Fruit fly (Drosophila melanogaster) whole organism, embryonic: ENCODE measurements around the gene RpL36.

Experiments used
- BEAF-32 ChIP-seq: fragments of 200-800 bp; sonication (Bioruptor generic); optimal IDR thresholded peaks from 3 replicates; lab custom pipeline; 2017; ENCODE audit warnings: missing biosample characterization, missing genetic modification characterization, mild to moderate bottlenecking, moderate library complexity, missing genetic modification reagents
- CG10274 ChIP-seq: fragments of 200-800 bp; sonication (Bioruptor generic); optimal IDR thresholded peaks from 3 replicates; lab custom pipeline; 2017; ENCODE audit warnings: missing biosample characterization, mild to moderate bottlenecking, missing genetic modification characterization
- CG10543 ChIP-seq: fragments of 200-800 bp; sonication (Bioruptor generic); optimal IDR thresholded peaks from 3 replicates; lab custom pipeline; 2017; ENCODE audit warnings: missing biosample characterization, mild to moderate bottlenecking, missing genetic modification characterization, moderate library complexity
- CG10959 ChIP-seq: fragments of 200-800 bp; sonication (Bioruptor generic); IDR thresholded peaks from 2 replicates; pipeline ENCODE4 v1.3.6; 2022; ENCODE audit warnings: missing biosample characterization, missing genetic modification characterization
- CG10979 ChIP-seq: fragments of 200-800 bp; sonication (Bioruptor generic); optimal IDR thresholded peaks from 2 replicates; lab custom pipeline; 2018; ENCODE audit warnings: missing biosample characterization, mild to moderate bottlenecking, missing genetic modification characterization, moderate library complexity
- CG12659 ChIP-seq: fragments of 200-800 bp; sonication (Bioruptor generic); optimal IDR thresholded peaks from 3 replicates; lab custom pipeline; 2017; ENCODE audit warnings: mild to moderate bottlenecking, missing biosample characterization, missing genetic modification reagents, missing genetic modification characterization
- CG12942 ChIP-seq: fragments of 200-800 bp; sonication (Bioruptor generic); optimal IDR thresholded peaks from 3 replicates; lab custom pipeline; 2016; ENCODE audit warnings: missing biosample characterization, missing genetic modification characterization
- CG13775 ChIP-seq: fragments of 200-800 bp; sonication (Bioruptor generic); optimal IDR thresholded peaks from 3 replicates; lab custom pipeline; 2017; ENCODE audit warnings: missing biosample characterization, mild to moderate bottlenecking, missing genetic modification characterization
- CG14860 ChIP-seq: fragments of 200-800 bp; sonication (Bioruptor generic); IDR thresholded peaks from 3 replicates; pipeline ENCODE4 v1.3.6; 2022; ENCODE audit warnings: missing biosample characterization, missing genetic modification characterization; ENCODE audit not compliant: partially characterized antibody
- CG15011 ChIP-seq: fragments of 200-800 bp; sonication (Bioruptor generic); optimal IDR thresholded peaks from 3 replicates; lab custom pipeline; 2018; ENCODE audit warnings: missing biosample characterization, mild to moderate bottlenecking, missing genetic modification characterization
- CG15696 ChIP-seq: fragments of 200-800 bp; sonication (Bioruptor generic); optimal IDR thresholded peaks from 2 replicates; lab custom pipeline; 2019; ENCODE audit warnings: missing biosample characterization, mild to moderate bottlenecking, missing genetic modification characterization, moderate library complexity
- CG18011 ChIP-seq: fragments of 200-800 bp; sonication (Bioruptor generic); optimal IDR thresholded peaks from 2 replicates; lab custom pipeline; 2017; ENCODE audit warnings: missing biosample characterization, missing genetic modification characterization, mild to moderate bottlenecking, moderate library complexity, missing genotype
- CG3407 ChIP-seq: fragments of 200-800 bp; sonication (Bioruptor generic); optimal IDR thresholded peaks from 2 replicates; lab custom pipeline; 2018; ENCODE audit warnings: missing biosample characterization, mild to moderate bottlenecking, missing genetic modification characterization
- CG34376 ChIP-seq: fragments of 200-800 bp; sonication (Bioruptor generic); optimal IDR thresholded peaks from 2 replicates; lab custom pipeline; 2018; ENCODE audit warnings: missing biosample characterization, mild to moderate bottlenecking, missing genetic modification characterization
- CG3838 ChIP-seq: fragments of 200-800 bp; sonication (Bioruptor generic); optimal IDR thresholded peaks from 3 replicates; lab custom pipeline; 2016; ENCODE audit warnings: missing biosample characterization, missing genetic modification characterization
- CG4617 ChIP-seq: fragments of 200-800 bp; sonication (Bioruptor generic); optimal IDR thresholded peaks from 3 replicates; lab custom pipeline; 2016; ENCODE audit warnings: missing biosample characterization, missing genetic modification characterization, borderline replicate concordance
- CG8089 ChIP-seq: fragments of 200-800 bp; sonication (Bioruptor generic); optimal IDR thresholded peaks from 3 replicates; lab custom pipeline; 2016; ENCODE audit warnings: missing biosample characterization, missing genetic modification characterization
- CG8290 ChIP-seq, 3 experiments: fragments of 200-800 bp; sonication (Bioruptor generic); optimal IDR thresholded peaks; 2 replicates each; lab custom pipeline; 2016 to 2019; ENCODE audit warnings: missing biosample characterization in 3 of 3, missing genetic modification characterization in 3 of 3, mild to moderate bottlenecking in 2 of 3, moderate library complexity in 1 of 3
- CG8388 ChIP-seq: fragments of 200-800 bp; sonication (Bioruptor generic); optimal IDR thresholded peaks from 2 replicates; lab custom pipeline; 2019; ENCODE audit warnings: missing biosample characterization, mild to moderate bottlenecking, missing genetic modification characterization, moderate library complexity
- Dbx ChIP-seq: fragments of 200-800 bp; sonication (Bioruptor generic); IDR thresholded peaks from 3 replicates; pipeline ENCODE4 v1.3.6; 2022; ENCODE audit warnings: missing biosample characterization, missing genetic modification characterization
- Dek ChIP-seq: fragments of 200-800 bp; sonication (Bioruptor generic); optimal IDR thresholded peaks from 3 replicates; lab custom pipeline; 2019; ENCODE audit warnings: missing biosample characterization, mild to moderate bottlenecking, missing genetic modification characterization, moderate library complexity
- Dip2 ChIP-seq: fragments of 200-800 bp; sonication (Bioruptor generic); IDR thresholded peaks from 2 replicates; pipeline ENCODE4 v1.3.6; 2022; ENCODE audit warnings: missing biosample characterization, missing genetic modification characterization
- Dip3 ChIP-seq: fragments of 200-800 bp; sonication (Bioruptor generic); optimal IDR thresholded peaks from 3 replicates; lab custom pipeline; 2016; ENCODE audit warnings: missing biosample characterization, missing genetic modification characterization
- Ets97D ChIP-seq: fragments of 200-800 bp; sonication (Bioruptor generic); optimal IDR thresholded peaks from 3 replicates; lab custom pipeline; 2016; ENCODE audit warnings: missing biosample characterization, missing genetic modification characterization
- Hey ChIP-seq: fragments of 200-800 bp; sonication (Bioruptor generic); optimal IDR thresholded peaks from 3 replicates; lab custom pipeline; 2018; ENCODE audit warnings: missing biosample characterization, mild to moderate bottlenecking, missing genetic modification characterization
- Hr39 ChIP-seq: fragments of >200 bp; optimal IDR thresholded peaks from 2 replicates; lab custom pipeline; 2017
- Myb ChIP-seq: fragments of 200-800 bp; sonication (Bioruptor generic); optimal IDR thresholded peaks from 2 replicates; lab custom pipeline; 2016; ENCODE audit warnings: missing biosample characterization, missing genetic modification characterization
- Nf-YC ChIP-seq: fragments of 200-800 bp; optimal IDR thresholded peaks from 3 replicates; lab custom pipeline; 2019; ENCODE audit warnings: missing biosample characterization, mild to moderate bottlenecking, missing genetic modification characterization, moderate library complexity
- Ravus ChIP-seq: fragments of 200-800 bp; sonication (Bioruptor generic); IDR thresholded peaks from 2 replicates; pipeline ENCODE4 v1.3.6; 2022; ENCODE audit warnings: missing biosample characterization, missing genetic modification characterization
- Vsx1 ChIP-seq: fragments of 200-800 bp; sonication (Bioruptor generic); optimal IDR thresholded peaks from 2 replicates; lab custom pipeline; 2017; ENCODE audit warnings: missing biosample characterization, mild to moderate bottlenecking, missing genetic modification characterization, missing genetic modification reagents
- ab ChIP-seq: fragments of 200-800 bp; sonication (Bioruptor generic); optimal IDR thresholded peaks from 2 replicates; lab custom pipeline; 2016; ENCODE audit warnings: missing biosample characterization, missing genetic modification characterization
- abd-A ChIP-seq: fragments of 200-800 bp; sonication (Bioruptor generic); optimal IDR thresholded peaks from 3 replicates; lab custom pipeline; 2019; ENCODE audit warnings: missing biosample characterization, mild to moderate bottlenecking, missing genetic modification characterization, moderate library complexity
- ac ChIP-seq: fragments of 200-800 bp; sonication (Bioruptor generic); optimal IDR thresholded peaks from 3 replicates; lab custom pipeline; 2017; ENCODE audit warnings: missing biosample characterization, mild to moderate bottlenecking, missing genetic modification characterization
- ap ChIP-seq: fragments of 200-800 bp; sonication (Bioruptor generic); IDR thresholded peaks from 2 replicates; pipeline ENCODE4 v1.3.6; 2022; ENCODE audit warnings: missing biosample characterization, missing genetic modification characterization
- chinmo ChIP-seq: fragments of 200-800 bp; sonication (Bioruptor generic); IDR thresholded peaks from 4 replicates; pipeline ENCODE4 v1.3.6; 2022; ENCODE audit warnings: missing biosample characterization, missing genetic modification characterization; ENCODE audit not compliant: partially characterized antibody
- chn ChIP-seq: fragments of 200-800 bp; sonication (Bioruptor generic); optimal IDR thresholded peaks from 2 replicates; lab custom pipeline; 2016; ENCODE audit warnings: missing biosample characterization, missing genetic modification characterization
- da ChIP-seq: fragments of 200-800 bp; sonication (Bioruptor generic); optimal IDR thresholded peaks from 2 replicates; lab custom pipeline; 2016; ENCODE audit warnings: missing biosample characterization, missing genetic modification characterization
- danr ChIP-seq: fragments of 200-800 bp; sonication (Bioruptor generic); IDR thresholded peaks from 2 replicates; pipeline ENCODE4 v1.3.6; 2022; ENCODE audit warnings: missing biosample characterization, missing genetic modification characterization
- fd96Cb ChIP-seq: fragments of 200-800 bp; sonication (Bioruptor generic); optimal IDR thresholded peaks from 2 replicates; lab custom pipeline; 2018; ENCODE audit warnings: missing biosample characterization, mild to moderate bottlenecking, missing genetic modification characterization, moderate library complexity
- ftz-f1 ChIP-seq: fragments of 200-800 bp; sonication (Bioruptor generic); optimal IDR thresholded peaks from 2 replicates; lab custom pipeline; 2016; ENCODE audit warnings: missing biosample characterization, missing genetic modification characterization
- insv ChIP-seq, 2 experiments: fragments of 200-800 bp; sonication (Bioruptor generic); optimal IDR thresholded peaks; 3 replicates each; lab custom pipeline; 2016 to 2018; ENCODE audit warnings: missing biosample characterization in 2 of 2, missing genetic modification characterization in 2 of 2
- klu ChIP-seq: fragments of 200-800 bp; sonication (Bioruptor generic); IDR thresholded peaks from 2 replicates; pipeline ENCODE4 v1.3.6; 2022; ENCODE audit warnings: missing biosample characterization, missing genetic modification characterization
- mam ChIP-seq: fragments of 200-800 bp; sonication (Bioruptor generic); optimal IDR thresholded peaks from 3 replicates; lab custom pipeline; 2016; ENCODE audit warnings: missing biosample characterization, missing genetic modification characterization
- pfk ChIP-seq: fragments of 200-800 bp; sonication (Bioruptor generic); optimal IDR thresholded peaks from 2 replicates; lab custom pipeline; 2018; ENCODE audit warnings: missing biosample characterization, mild to moderate bottlenecking, missing genetic modification characterization, moderate library complexity
- pros ChIP-seq: fragments of 200-800 bp; sonication (Bioruptor generic); optimal IDR thresholded peaks from 3 replicates; lab custom pipeline; 2019; ENCODE audit warnings: missing biosample characterization, mild to moderate bottlenecking, missing genetic modification characterization, moderate library complexity
- psq ChIP-seq: fragments of 200-800 bp; sonication (Bioruptor generic); optimal IDR thresholded peaks from 2 replicates; lab custom pipeline; 2017; ENCODE audit warnings: missing biosample characterization, missing genetic modification characterization
- sens ChIP-seq: fragments of 200-800 bp; sonication (Bioruptor generic); peaks from one replicate; lab custom pipeline; 2016; ENCODE audit warnings: missing biosample characterization, missing genetic modification characterization
- sens-2 ChIP-seq: fragments of 200-800 bp; sonication (Bioruptor generic); IDR thresholded peaks from 2 replicates; pipeline ENCODE4 v1.3.6; 2022; ENCODE audit warnings: missing biosample characterization, missing genetic modification characterization
- slbo ChIP-seq: fragments of 200-800 bp; sonication (Bioruptor generic); IDR thresholded peaks from 2 replicates; pipeline ENCODE4 v1.3.6; 2022; ENCODE audit warnings: missing biosample characterization, missing genetic modification characterization
- slp2 ChIP-seq: fragments of 200-800 bp; sonication (Bioruptor generic); optimal IDR thresholded peaks from 2 replicates; lab custom pipeline; 2016; ENCODE audit warnings: missing biosample characterization, missing genetic modification characterization
- sr ChIP-seq: fragments of 200-800 bp; sonication (Bioruptor generic); IDR thresholded peaks from 3 replicates; pipeline ENCODE4 v1.3.6; 2022; ENCODE audit warnings: missing biosample characterization, missing genetic modification characterization

The RpL36 gene

DNA sequence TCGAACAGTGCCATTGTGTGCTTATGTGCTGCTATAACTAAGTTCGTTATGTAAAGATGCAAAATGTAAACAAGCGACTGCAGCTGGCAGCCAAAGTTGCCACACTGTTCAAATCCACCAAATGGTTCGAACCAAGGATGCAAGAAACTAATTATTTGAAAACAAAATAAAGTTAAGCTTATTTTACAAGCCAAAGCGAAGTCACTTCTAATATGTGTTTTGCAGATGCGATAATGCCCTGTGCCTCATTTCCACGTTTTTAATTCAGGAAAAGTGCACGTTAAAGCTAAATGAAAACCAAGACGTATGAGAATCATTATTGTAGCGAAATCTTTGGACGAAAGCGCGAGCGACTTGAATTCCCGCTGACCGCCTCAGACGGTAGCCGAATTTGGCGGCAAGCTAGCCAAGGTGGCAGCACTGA, 8.1 kb downstream of the RpL36 start, which contains the start of the genes CG13365 and Vsp37A:
TSS of gene CG13365 (minus strand) at position 84 of the 424 bp plus-strand sequence.
TSS of gene Vsp37A (plus strand) at position 399 of the 424 bp plus-strand sequence.
- TF ChIP-seq CG8388 (GFP tag; lab: Kevin White, UChicago) = peak; percentile 20
- TF ChIP-seq Hr39 (lab: Kevin White, UChicago) = no peak
- peak; percentile 58 for TF ChIP-seq CG34376 (GFP tag; lab: Kevin White, UChicago)
- peak; percentile 55 for TF ChIP-seq BEAF-32
- peak; percentile 44 for TF ChIP-seq mam (GFP tag; lab: Kevin White, UChicago)
- TF ChIP-seq sr = no peak
- no peak for TF ChIP-seq pros (GFP tag; lab: Kevin White, UChicago)
- TF ChIP-seq pfk (GFP tag; lab: Kevin White, UChicago) = no peak
- TF ChIP-seq CG8290 (GFP tag; optimal IDR thresholded peaks at IDR 0.05; lab: Kevin White, UChicago) = peak; percentile 9
- peak in 1 of 2 experiments; percentile 29 for TF ChIP-seq CG8290 (tag; optimal IDR thresholded peaks at IDR 0.05; lab: Kevin White, UChicago)
- peak in 1 of 2 experiments; percentile 54 for TF ChIP-seq insv (GFP tag; optimal IDR thresholded peaks at IDR 0.05; lab: Kevin White, UChicago)
- peak; percentile 90 for TF ChIP-seq sens (GFP tag; lab: Kevin White, UChicago)
- peak; percentile 55 for TF ChIP-seq Nf-YC (tag; lab: Kevin White, UChicago)
- no peak for TF ChIP-seq CG3838 (GFP tag; lab: Kevin White, UChicago)
- peak; percentile 51 for TF ChIP-seq CG13775
- peak; percentile 18 for TF ChIP-seq CG10979 (tag; lab: Kevin White, UChicago)
- peak; percentile 29; the same call in 1 of the 2 replicates for TF ChIP-seq klu (GFP tag; lab: Robert Waterston, UW)
- TF ChIP-seq CG15696 (tag; lab: Kevin White, UChicago) = peak; percentile 58
- TF ChIP-seq CG10959 = no peak
- peak; percentile 55 for TF ChIP-seq CG4617 (GFP tag; lab: Kevin White, UChicago)
- TF ChIP-seq CG10543 (GFP tag; lab: Kevin White, UChicago) = peak; percentile 65
- no peak for TF ChIP-seq Hey (tag; lab: Kevin White, UChicago)
- no peak for TF ChIP-seq Ravus (GFP tag; lab: Robert Waterston, UW)
- no peak for TF ChIP-seq sens-2 (GFP tag; lab: Robert Waterston, UW)
- peak; percentile 14 for TF ChIP-seq CG8089 (GFP tag; lab: Kevin White, UChicago)
- peak; percentile 4 for TF ChIP-seq Dek (tag; lab: Kevin White, UChicago)
- 0 out of 3 replicates have a peak, but pooled peaks have one; percentile 40 for TF ChIP-seq Dbx (GFP tag; lab: Robert Waterston, UW)
- TF ChIP-seq Myb (GFP tag; lab: Kevin White, UChicago) = peak; percentile 66
- TF ChIP-seq CG18011 (GFP tag; lab: Kevin White, UChicago) = no peak
- TF ChIP-seq ftz-f1 (GFP tag; lab: Kevin White, UChicago) = no peak
- no peak for TF ChIP-seq Dip2 (GFP tag; lab: Robert Waterston, UW)
- no peak for TF ChIP-seq ap (GFP tag; lab: Robert Waterston, UW)
- TF ChIP-seq Ets97D (GFP tag; lab: Kevin White, UChicago) = peak; percentile 47
- 0 out of 4 replicates have a peak, but pooled peaks have one; percentile 28 for TF ChIP-seq chinmo (GFP tag; lab: Robert Waterston, UW)
- peak; percentile 65 for TF ChIP-seq CG12659 (GFP tag; lab: Kevin White, UChicago)
- peak; percentile 21 for TF ChIP-seq chn
- TF ChIP-seq ab (GFP tag; lab: Kevin White, UChicago) = no peak
- no peak for TF ChIP-seq ac (GFP tag; lab: Kevin White, UChicago)
- TF ChIP-seq da (GFP tag; lab: Kevin White, UChicago) = peak; percentile 38
- TF ChIP-seq CG3407 (GFP tag; lab: Kevin White, UChicago) = peak; percentile 35
- TF ChIP-seq Vsx1 = no peak
- TF ChIP-seq slbo (GFP tag; lab: Robert Waterston, UW) = peak; percentile 52
- TF ChIP-seq CG14860 = no peak
- TF ChIP-seq fd96Cb (tag; lab: Kevin White, UChicago) = no peak
- TF ChIP-seq CG15011 = no peak
- TF ChIP-seq CG12942 (GFP tag; lab: Kevin White, UChicago) = peak; percentile 25
- TF ChIP-seq slp2 (GFP tag; lab: Kevin White, UChicago) = no peak
- TF ChIP-seq Dip3 (GFP tag; lab: Kevin White, UChicago) = peak; percentile 44
- no peak for TF ChIP-seq abd-A (tag; lab: Kevin White, UChicago)
- no peak for TF ChIP-seq danr (GFP tag; lab: Robert Waterston, UW)
- no peak for TF ChIP-seq psq (GFP tag; lab: Kevin White, UChicago)
- TF ChIP-seq CG10274 (GFP tag; lab: Kevin White, UChicago) = no peak
